Fruit fly (Drosophila melanogaster) whole organism, wandering third instar larva: Measurements from ENCODE around the gene CG9747.

Experiments used
- CG9705 ChIP-seq: fragments of 200-800 bp; sonication (Bioruptor generic); optimal IDR thresholded peaks from 2 replicates; lab custom pipeline; 2018; ENCODE audit warnings: missing biosample characterization, mild to moderate bottlenecking, missing genetic modification characterization
- HLH106 ChIP-seq: fragments of 200-800 bp; optimal IDR thresholded peaks from 3 replicates; lab custom pipeline; 2019; ENCODE audit warnings: missing biosample characterization, mild to moderate bottlenecking, missing genetic modification characterization, moderate library complexity
- Hnf4 ChIP-seq: fragments of 200-800 bp; sonication (Bioruptor generic); optimal IDR thresholded peaks from 2 replicates; lab custom pipeline; 2016; ENCODE audit warnings: missing biosample characterization, mild to moderate bottlenecking, missing genetic modification characterization
- OdsH ChIP-seq: fragments of 200-800 bp; sonication (Bioruptor generic); optimal IDR thresholded peaks from 2 replicates; lab custom pipeline; 2016; ENCODE audit warnings: missing biosample characterization, mild to moderate bottlenecking, missing genetic modification characterization
- ey ChIP-seq: fragments of 200-800 bp; sonication (Bioruptor generic); optimal IDR thresholded peaks from 2 replicates; lab custom pipeline; 2016; ENCODE audit warnings: missing biosample characterization, missing genetic modification characterization
- lola ChIP-seq: fragments of >200 bp; optimal IDR thresholded peaks from 2 replicates; lab custom pipeline; 2017; ENCODE audit warnings: missing biosample characterization, missing genetic modification characterization
- psq ChIP-seq: fragments of 200-800 bp; sonication (Bioruptor generic); optimal IDR thresholded peaks from 3 replicates; lab custom pipeline; 2017; ENCODE audit warnings: missing biosample characterization, mild to moderate bottlenecking, missing genetic modification characterization, moderate library complexity
- sv ChIP-seq: fragments of 200-800 bp; sonication (Bioruptor generic); optimal IDR thresholded peaks from 3 replicates; lab custom pipeline; 2016; ENCODE audit warnings: missing biosample characterization, missing genetic modification characterization
- tai ChIP-seq: sonication (Bioruptor generic); optimal IDR thresholded peaks from 2 replicates; lab custom pipeline; 2016; ENCODE audit warnings: missing biosample characterization, missing genetic modification characterization
- woc ChIP-seq: sonication (Bioruptor generic); optimal IDR thresholded peaks from 2 replicates; lab custom pipeline; 2016; ENCODE audit warnings: missing biosample characterization, mild to moderate bottlenecking, missing genetic modification characterization

dm6 chr3R:30176314-30176713, 14.7 kb downstream of the CG9747 start:
- TF ChIP-seq woc (GFP tag; lab: Kevin White, UChicago) (no peak), lola (GFP tag; lab: Kevin White, UChicago) (no peak), tai (no peak), HLH106 (no peak), sv (GFP tag; lab: Kevin White, UChicago) (no peak), Hnf4 (GFP tag; lab: Kevin White, UChicago) (no peak), ey (GFP tag; lab: Kevin White, UChicago) (no peak), psq (GFP tag; lab: Kevin White, UChicago) (no peak), CG9705 (GFP tag; lab: Kevin White, UChicago) (no peak), OdsH (GFP tag; lab: Kevin White, UChicago) (no peak)
